Fruit fly (Drosophila melanogaster) whole organism, embryonic: ENCODE results near the gene Prosalpha6.
A peak's percentile ranks its signal among the peaks of the same experiment; 100 is the strongest.

Source experiments
- B-H2 ChIP-seq: fragments of 200-800 bp; sonication (Bioruptor generic); optimal IDR thresholded peaks from 2 replicates; lab custom pipeline; 2018; ENCODE audit warnings: missing biosample characterization, mild to moderate bottlenecking, missing genetic modification characterization
- C15 ChIP-seq: fragments of 200-800 bp; sonication (Bioruptor generic); IDR thresholded peaks from 3 replicates; pipeline ENCODE4 v1.3.6; 2022; ENCODE audit warnings: missing biosample characterization, missing genetic modification characterization
- CG10366 ChIP-seq: fragments of 200-800 bp; sonication (Bioruptor generic); IDR thresholded peaks from 2 replicates; pipeline ENCODE4 v1.3.6; 2022; ENCODE audit warnings: missing biosample characterization, missing genetic modification characterization
- CG11696 ChIP-seq: fragments of 200-800 bp; sonication (Bioruptor generic); IDR thresholded peaks from 2 replicates; pipeline ENCODE4 v1.3.6; 2022; ENCODE audit warnings: missing biosample characterization, missing genetic modification characterization
- CG12219 ChIP-seq: fragments of 200-800 bp; sonication (Bioruptor generic); optimal IDR thresholded peaks from 3 replicates; lab custom pipeline; 2018; ENCODE audit warnings: missing biosample characterization, mild to moderate bottlenecking, missing genetic modification characterization
- CG1233 ChIP-seq: fragments of 200-800 bp; sonication (Bioruptor generic); optimal IDR thresholded peaks from 4 replicates; lab custom pipeline; 2018; ENCODE audit warnings: missing biosample characterization, mild to moderate bottlenecking, missing genetic modification characterization
- CG13123 ChIP-seq: fragments of 200-800 bp; sonication (Bioruptor generic); optimal IDR thresholded peaks from 2 replicates; lab custom pipeline; 2016; ENCODE audit warnings: missing biosample characterization, missing genetic modification characterization
- CG14860 ChIP-seq: fragments of 200-800 bp; sonication (Bioruptor generic); IDR thresholded peaks from 3 replicates; pipeline ENCODE4 v1.3.6; 2022; ENCODE audit warnings: missing biosample characterization, missing genetic modification characterization; ENCODE audit not compliant: partially characterized antibody
- CG15269 ChIP-seq: fragments of 200-800 bp; sonication (Bioruptor generic); optimal IDR thresholded peaks from 2 replicates; lab custom pipeline; 2018; ENCODE audit warnings: missing biosample characterization, mild to moderate bottlenecking, missing genetic modification characterization, moderate library complexity
- CG15479 ChIP-seq: fragments of 200-800 bp; sonication (Bioruptor generic); optimal IDR thresholded peaks from 3 replicates; lab custom pipeline; 2019; ENCODE audit warnings: missing biosample characterization, mild to moderate bottlenecking, missing genetic modification characterization, moderate library complexity
- CG18764 ChIP-seq: fragments of 200-800 bp; sonication (Bioruptor generic); optimal IDR thresholded peaks from 3 replicates; lab custom pipeline; 2016; ENCODE audit warnings: missing biosample characterization, missing genetic modification characterization
- CG2199 ChIP-seq: fragments of 200-800 bp; sonication (Bioruptor generic); IDR thresholded peaks from 3 replicates; pipeline ENCODE4 v1.3.6; 2022; ENCODE audit warnings: missing biosample characterization, missing genetic modification characterization
- CG31224 ChIP-seq: fragments of 200-800 bp; sonication (Bioruptor generic); IDR thresholded peaks from 2 replicates; pipeline ENCODE4 v1.3.6; 2022; ENCODE audit warnings: missing biosample characterization, missing genetic modification characterization
- CG3281 ChIP-seq: fragments of 200-800 bp; sonication (Bioruptor generic); optimal IDR thresholded peaks from 3 replicates; lab custom pipeline; 2017; ENCODE audit warnings: missing biosample characterization, mild to moderate bottlenecking, missing genetic modification characterization
- CG34224 ChIP-seq: fragments of 200-800 bp; sonication (Bioruptor generic); IDR thresholded peaks from 3 replicates; pipeline ENCODE4 v1.3.6; 2022; ENCODE audit warnings: missing biosample characterization, missing genetic modification characterization; ENCODE audit not compliant: partially characterized antibody
- CG34376 ChIP-seq: fragments of 200-800 bp; sonication (Bioruptor generic); optimal IDR thresholded peaks from 2 replicates; lab custom pipeline; 2018; ENCODE audit warnings: missing biosample characterization, mild to moderate bottlenecking, missing genetic modification characterization
- CG4360 ChIP-seq: fragments of 200-800 bp; sonication (Bioruptor generic); IDR thresholded peaks from 2 replicates; pipeline ENCODE4 v1.3.6; 2022; ENCODE audit warnings: missing biosample characterization, missing genetic modification characterization
- CG7271 ChIP-seq: fragments of 200-800 bp; sonication (Bioruptor generic); optimal IDR thresholded peaks from 2 replicates; lab custom pipeline; 2018; ENCODE audit warnings: missing biosample characterization, mild to moderate bottlenecking, missing genetic modification characterization, moderate library complexity
- CG8290 ChIP-seq, 3 experiments: fragments of 200-800 bp; sonication (Bioruptor generic); optimal IDR thresholded peaks; 2 replicates each; lab custom pipeline; 2016 to 2019; ENCODE audit warnings: missing biosample characterization in 3 of 3, missing genetic modification characterization in 3 of 3, mild to moderate bottlenecking in 2 of 3, moderate library complexity in 1 of 3
- CkIIα-i1 ChIP-seq: fragments of 200-800 bp; sonication (Bioruptor generic); IDR thresholded peaks from 2 replicates; pipeline ENCODE4 v1.3.6; 2022; ENCODE audit warnings: missing biosample characterization, missing genetic modification characterization
- Dip2 ChIP-seq: fragments of 200-800 bp; sonication (Bioruptor generic); IDR thresholded peaks from 2 replicates; pipeline ENCODE4 v1.3.6; 2022; ENCODE audit warnings: missing biosample characterization, missing genetic modification characterization
- Dp ChIP-seq: fragments of 200-800 bp; sonication (Bioruptor generic); optimal IDR thresholded peaks from 2 replicates; lab custom pipeline; 2018; ENCODE audit warnings: missing biosample characterization, mild to moderate bottlenecking, missing genetic modification characterization, moderate library complexity
- Fer2 ChIP-seq: fragments of 200-800 bp; sonication (Bioruptor generic); optimal IDR thresholded peaks from 2 replicates; lab custom pipeline; 2018; ENCODE audit warnings: missing biosample characterization, mild to moderate bottlenecking, missing genetic modification characterization, moderate library complexity
- Lpt ChIP-seq: fragments of >200 bp; optimal IDR thresholded peaks from 2 replicates; lab custom pipeline; 2018; ENCODE audit warnings: missing biosample characterization, missing genetic modification characterization
- NC2β ChIP-seq: fragments of 200-800 bp; sonication (Bioruptor generic); optimal IDR thresholded peaks from 2 replicates; lab custom pipeline; 2016; ENCODE audit warnings: missing biosample characterization, missing genetic modification characterization
- NK7.1 ChIP-seq: fragments of 200-800 bp; sonication (Bioruptor generic); optimal IDR thresholded peaks from 3 replicates; lab custom pipeline; 2016; ENCODE audit warnings: missing biosample characterization, missing genetic modification characterization
- Nf-YA ChIP-seq: fragments of 200-800 bp; sonication (Bioruptor generic); IDR thresholded peaks from 2 replicates; pipeline ENCODE4 v1.3.6; 2022; ENCODE audit warnings: missing biosample characterization, missing genetic modification characterization
- PHDP ChIP-seq: fragments of 200-800 bp; sonication (Bioruptor generic); optimal IDR thresholded peaks from 3 replicates; lab custom pipeline; 2018; ENCODE audit warnings: missing biosample characterization, mild to moderate bottlenecking, missing genetic modification characterization, moderate library complexity
- Poxn ChIP-seq: fragments of 200-800 bp; sonication (Bioruptor generic); IDR thresholded peaks from 2 replicates; pipeline ENCODE4 v1.3.6; 2022; ENCODE audit warnings: missing biosample characterization, missing genetic modification characterization
- Ptx1 ChIP-seq: fragments of 200-800 bp; sonication (Bioruptor generic); IDR thresholded peaks from 2 replicates; pipeline ENCODE4 v1.3.6; 2022; ENCODE audit warnings: missing biosample characterization, missing genetic modification characterization
- Tbp ChIP-seq: fragments of >200 bp; optimal IDR thresholded peaks from 2 replicates; lab custom pipeline; 2018; ENCODE audit warnings: missing biosample characterization, missing genetic modification characterization
- bsh ChIP-seq, 2 experiments: fragments of 200-800 bp; sonication (Bioruptor generic); optimal IDR thresholded peaks; 2 replicates each; lab custom pipeline; 2017 to 2018; ENCODE audit warnings: mild to moderate bottlenecking in 2 of 2, missing biosample characterization in 2 of 2, missing genetic modification characterization in 2 of 2, moderate library complexity in 1 of 2
- chinmo ChIP-seq: fragments of 200-800 bp; sonication (Bioruptor generic); IDR thresholded peaks from 4 replicates; pipeline ENCODE4 v1.3.6; 2022; ENCODE audit warnings: missing biosample characterization, missing genetic modification characterization; ENCODE audit not compliant: partially characterized antibody
- ci ChIP-seq: fragments of 200-800 bp; sonication (Bioruptor generic); IDR thresholded peaks from 3 replicates; pipeline ENCODE4 v1.3.6; 2022; ENCODE audit warnings: missing biosample characterization, missing genetic modification characterization
- dan ChIP-seq: fragments of 200-800 bp; sonication (Bioruptor generic); IDR thresholded peaks from 2 replicates; pipeline ENCODE4 v1.3.6; 2022; ENCODE audit warnings: missing biosample characterization, missing genetic modification characterization
- dm ChIP-seq: fragments of 200-800 bp; sonication (Bioruptor generic); optimal IDR thresholded peaks from 3 replicates; lab custom pipeline; 2016; ENCODE audit warnings: missing biosample characterization, missing genetic modification characterization
- grau ChIP-seq: fragments of 200-800 bp; optimal IDR thresholded peaks from 3 replicates; lab custom pipeline; 2019; ENCODE audit warnings: missing biosample characterization, mild to moderate bottlenecking, missing genetic modification characterization, moderate library complexity
- gsb-n ChIP-seq: fragments of 200-800 bp; sonication (Bioruptor generic); optimal IDR thresholded peaks from 3 replicates; lab custom pipeline; 2018; ENCODE audit warnings: missing biosample characterization, mild to moderate bottlenecking, missing genetic modification characterization
- h ChIP-seq: fragments of >200 bp; optimal IDR thresholded peaks from 2 replicates; lab custom pipeline; 2017
- kah ChIP-seq: fragments of 200-800 bp; sonication (Bioruptor generic); optimal IDR thresholded peaks from 2 replicates; lab custom pipeline; 2018; ENCODE audit warnings: missing biosample characterization, mild to moderate bottlenecking, missing genetic modification characterization
- lbe ChIP-seq: fragments of 200-800 bp; sonication (Bioruptor generic); optimal IDR thresholded peaks from 2 replicates; lab custom pipeline; 2016; ENCODE audit warnings: missing biosample characterization, mild to moderate bottlenecking, missing genetic modification characterization
- nerfin-1 ChIP-seq: fragments of 200-800 bp; sonication (Bioruptor generic); optimal IDR thresholded peaks from 3 replicates; lab custom pipeline; 2019; ENCODE audit warnings: missing biosample characterization, mild to moderate bottlenecking, missing genetic modification characterization, moderate library complexity
- pho ChIP-seq: fragments of 200-800 bp; sonication (Bioruptor generic); optimal IDR thresholded peaks from 2 replicates; lab custom pipeline; 2016; ENCODE audit warnings: missing biosample characterization, missing genetic modification characterization
- phol ChIP-seq: fragments of 200-800 bp; sonication (Bioruptor generic); optimal IDR thresholded peaks from 3 replicates; lab custom pipeline; 2018; ENCODE audit warnings: missing biosample characterization, mild to moderate bottlenecking, missing genetic modification characterization, moderate library complexity
- pita ChIP-seq: fragments of 200-800 bp; sonication (Bioruptor generic); optimal IDR thresholded peaks from 2 replicates; lab custom pipeline; 2017; ENCODE audit warnings: missing biosample characterization, mild to moderate bottlenecking, missing genetic modification characterization
- scrt ChIP-seq: fragments of 200-800 bp; sonication (Bioruptor generic); optimal IDR thresholded peaks from 2 replicates; lab custom pipeline; 2018; ENCODE audit warnings: missing biosample characterization, mild to moderate bottlenecking, missing genetic modification characterization, moderate library complexity
- sens ChIP-seq: fragments of 200-800 bp; sonication (Bioruptor generic); peaks from one replicate; lab custom pipeline; 2016; ENCODE audit warnings: missing biosample characterization, missing genetic modification characterization
- sens-2 ChIP-seq: fragments of 200-800 bp; sonication (Bioruptor generic); IDR thresholded peaks from 2 replicates; pipeline ENCODE4 v1.3.6; 2022; ENCODE audit warnings: missing biosample characterization, missing genetic modification characterization
- sqz ChIP-seq: fragments of 200-800 bp; sonication (Bioruptor generic); optimal IDR thresholded peaks from 3 replicates; lab custom pipeline; 2018; ENCODE audit warnings: missing biosample characterization, mild to moderate bottlenecking, missing genetic modification characterization
- wor ChIP-seq: fragments of 200-800 bp; sonication (Bioruptor generic); IDR thresholded peaks from 2 replicates; pipeline ENCODE4 v1.3.6; 2022; ENCODE audit warnings: missing biosample characterization, missing genetic modification characterization
- zen2 ChIP-seq: fragments of 200-800 bp; sonication (Bioruptor generic); IDR thresholded peaks from 3 replicates; pipeline ENCODE4 v1.3.6; 2022; ENCODE audit warnings: missing biosample characterization, missing genetic modification characterization; ENCODE audit not compliant: partially characterized antibody

Prosalpha6 gene

dm6 chr2L:10226724-10227407, 5.7 kb downstream of the Prosalpha6 start, which contains the start of gene CG5708 (continued):
- peak; percentile 48 for TF ChIP-seq phol (tag; lab: Kevin White, UChicago)
- TF ChIP-seq Lpt (GFP tag; lab: Kevin White, UChicago): no peak
- no peak for TF ChIP-seq CG15269 (tag; lab: Kevin White, UChicago)
- TF ChIP-seq CG1233: no peak
- TF ChIP-seq dan (GFP tag; lab: Robert Waterston, UW): no peak
- TF ChIP-seq dm (GFP tag; lab: Kevin White, UChicago): no peak
- no peak for TF ChIP-seq NC2β (GFP tag; lab: Kevin White, UChicago)
- TF ChIP-seq CkIIα-i1 (GFP tag; lab: Robert Waterston, UW): no peak
- TF ChIP-seq NK7.1: no peak
- no peak for TF ChIP-seq wor (GFP tag; lab: Robert Waterston, UW)
- TF ChIP-seq PHDP (tag; lab: Kevin White, UChicago): no peak
- TF ChIP-seq bsh (GFP tag; optimal IDR thresholded peaks at IDR 0.05; lab: Kevin White, UChicago): no peak
- no peak for TF ChIP-seq Nf-YA (GFP tag; lab: Robert Waterston, UW)
- TF ChIP-seq grau (tag; lab: Kevin White, UChicago): peak; percentile 24
- no peak; the same call in 2 of the 3 replicates for TF ChIP-seq ci
- peak; percentile 35 for TF ChIP-seq B-H2 (GFP tag; lab: Kevin White, UChicago)
- TF ChIP-seq CG12219 (GFP tag; lab: Kevin White, UChicago): no peak
- no peak for TF ChIP-seq sens-2 (GFP tag; lab: Robert Waterston, UW)
- TF ChIP-seq pita (GFP tag; lab: Kevin White, UChicago): no peak
- no peak for TF ChIP-seq CG13123
- TF ChIP-seq CG31224 (GFP tag; lab: Robert Waterston, UW): no peak
- TF ChIP-seq C15 (GFP tag; lab: Robert Waterston, UW): no peak
- peak; percentile 62 for TF ChIP-seq CG8290 (GFP tag; optimal IDR thresholded peaks at IDR 0.05; lab: Kevin White, UChicago)
- peak; percentile 34 to 67 for TF ChIP-seq CG8290 (tag; optimal IDR thresholded peaks at IDR 0.05; lab: Kevin White, UChicago)
- TF ChIP-seq sqz (GFP tag; lab: Kevin White, UChicago): no peak
- TF ChIP-seq pho (GFP tag; lab: Kevin White, UChicago): no peak
- TF ChIP-seq CG34224 (GFP tag; lab: Robert Waterston, UW): peak; percentile 30; the same call in 2 of the 3 replicates
- no peak for TF ChIP-seq chinmo (GFP tag; lab: Robert Waterston, UW)
- no peak for TF ChIP-seq Dp (GFP tag; lab: Kevin White, UChicago)
- peak; percentile 35 for TF ChIP-seq sens (GFP tag; lab: Kevin White, UChicago)
- TF ChIP-seq Poxn (GFP tag; lab: Robert Waterston, UW): no peak
- TF ChIP-seq Dip2 (GFP tag; lab: Robert Waterston, UW): no peak
- peak; percentile 58; the same call in 1 of the 2 replicates for TF ChIP-seq CG10366 (GFP tag; lab: Robert Waterston, UW)
- TF ChIP-seq scrt (GFP tag; lab: Kevin White, UChicago): no peak
- TF ChIP-seq Tbp (GFP tag; lab: Kevin White, UChicago): no peak
- no peak for TF ChIP-seq Fer2 (tag; lab: Kevin White, UChicago)
- TF ChIP-seq CG2199 (GFP tag; lab: Robert Waterston, UW): no peak
- no peak for TF ChIP-seq nerfin-1
- no peak for TF ChIP-seq kah (GFP tag; lab: Kevin White, UChicago)
- TF ChIP-seq CG7271 (tag; lab: Kevin White, UChicago): no peak
- TF ChIP-seq CG18764 (GFP tag; lab: Kevin White, UChicago): no peak
- TF ChIP-seq CG4360 (GFP tag; lab: Robert Waterston, UW): no peak
- TF ChIP-seq CG34376 (GFP tag; lab: Kevin White, UChicago): no peak
- TF ChIP-seq zen2 (GFP tag; lab: Robert Waterston, UW): no peak
- TF ChIP-seq lbe (GFP tag; lab: Kevin White, UChicago): no peak
- no peak for TF ChIP-seq h
- TF ChIP-seq Ptx1 (GFP tag; lab: Robert Waterston, UW): no peak
- no peak for TF ChIP-seq CG11696
- no peak for TF ChIP-seq CG15479 (GFP tag; lab: Kevin White, UChicago)
- TF ChIP-seq CG14860 (GFP tag; lab: Robert Waterston, UW): no peak
- TF ChIP-seq CG3281 (GFP tag; lab: Kevin White, UChicago): no peak
- TF ChIP-seq gsb-n (tag; lab: Kevin White, UChicago): no peak
